Worm (Caenorhabditis elegans) whole organism, L4/young adult: ENCODE data around the gene C33C12.11.

Experiments
- dao-5 ChIP-seq: sonication (generic microtip); optimal IDR thresholded peaks from 2 replicates; lab custom pipeline; 2016; ENCODE audit warnings: missing genotype, missing genetic modification characterization, moderate library complexity, missing compliant biosample characterization
- him-1 ChIP-seq: sonication (generic microtip); optimal IDR thresholded peaks from 2 replicates; lab custom pipeline; 2016; ENCODE audit warnings: missing genotype, missing genetic modification reagents, missing genetic modification characterization, missing compliant biosample characterization

DNA sequence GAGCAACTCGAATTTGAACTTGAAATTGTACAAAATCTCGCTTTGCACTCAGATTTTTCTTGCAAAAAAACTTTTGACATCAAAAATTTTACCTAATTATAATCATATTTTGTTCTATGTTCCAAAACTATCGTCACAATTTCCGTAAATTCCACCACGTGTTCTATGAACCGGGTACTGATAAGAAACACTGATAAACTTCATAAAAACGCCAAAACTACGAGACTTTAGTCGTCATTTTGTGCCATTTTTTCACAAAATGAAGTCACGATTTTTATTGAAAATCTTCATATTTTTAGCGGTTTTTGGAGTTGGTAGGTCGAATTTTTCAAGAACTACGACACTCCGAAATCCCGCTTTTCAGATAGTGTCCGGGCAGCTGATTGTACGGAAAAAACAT is 13.1 kb upstream of the C33C12.11 start, which contains the start of gene gba-1:
- TF ChIP-seq him-1 (no peak), dao-5 (tag; lab: Kevin White, UChicago) (no peak)
